Worm (Caenorhabditis elegans): ENCODE measurements around the gene srt-47.

- TF ChIP-seq ceh-36 (tag; optimal IDR thresholded peaks at IDR 0.05) (no peak), hmbx-1 (tag; optimal IDR thresholded peaks at IDR 0.05) (no peak), ama-1 (optimal IDR thresholded peaks at IDR 0.05) (no peak), flt-1 (GFP tag; IDR thresholded peaks at IDR 0.05) (no peak), tbx-11 (GFP tag; IDR thresholded peaks at IDR 0.05) (no peak), tbx-37 (GFP tag; conservative IDR thresholded peaks at IDR 0.05) (no peak), tra-4 (tag; optimal IDR thresholded peaks at IDR 0.05) (no peak), ceh-13 (GFP tag; optimal IDR thresholded peaks at IDR 0.05) (no peak), F13C5.2 (tag; optimal IDR thresholded peaks at IDR 0.05) (no peak), hmg-4 (GFP tag; optimal IDR thresholded peaks at IDR 0.05) (no peak), hnd-1 (tag; optimal IDR thresholded peaks at IDR 0.05) (no peak)
Measured at ce11 chrIV:15074392-15074791, 21.2 kb upstream of the srt-47 start, which contains the start of gene srt-50.

Data from whole organism, early embryonic.